Worm (Caenorhabditis elegans) whole organism, L3 larva: ENCODE results near the gene Y42A5A.5.
A peak's percentile ranks its signal among the peaks of the same experiment; 100 is the strongest.

ENCODE experiments used
- R02D3.7 ChIP-seq: fragments of 150-350 bp; optimal IDR thresholded peaks from 2 replicates; lab custom pipeline; 2014; ENCODE audit warnings: missing biosample characterization, missing genetic modification characterization
- ZK546.5 ChIP-seq: sonication (generic microtip); optimal IDR thresholded peaks from 2 replicates; lab custom pipeline; 2017; ENCODE audit warnings: missing biosample characterization, missing genetic modification characterization
- aly-2 ChIP-seq: fragments of 150-350 bp; optimal IDR thresholded peaks from 2 replicates; lab custom pipeline; 2014; ENCODE audit warnings: missing biosample characterization, missing genetic modification characterization
- ama-1 ChIP-seq: fragments of 150-350 bp; optimal IDR thresholded peaks from 2 replicates; lab custom pipeline; 2018
- ceh-16 ChIP-seq: sonication (generic microtip); optimal IDR thresholded peaks from 2 replicates; lab custom pipeline; 2017; ENCODE audit warnings: missing biosample characterization, missing genetic modification characterization
- ceh-28 ChIP-seq: fragments of 150-350 bp; optimal IDR thresholded peaks from 2 replicates; lab custom pipeline; 2014; ENCODE audit warnings: missing biosample characterization, missing genetic modification reagents, missing genetic modification characterization
- ceh-82 ChIP-seq: fragments of 150-350 bp; optimal IDR thresholded peaks from 2 replicates; lab custom pipeline; 2014; ENCODE audit warnings: missing biosample characterization, missing genetic modification characterization
- ceh-9 ChIP-seq: sonication (generic microtip); optimal IDR thresholded peaks from 2 replicates; lab custom pipeline; 2018; ENCODE audit warnings: missing biosample characterization, missing genetic modification characterization
- daf-12 ChIP-seq: fragments of 150-350 bp; optimal IDR thresholded peaks from 2 replicates; lab custom pipeline; 2014; ENCODE audit warnings: missing biosample characterization, missing genetic modification reagents, missing genetic modification characterization
- egl-27 ChIP-seq: sonication (generic microtip); optimal IDR thresholded peaks from 4 replicates; lab custom pipeline; 2017; ENCODE audit warnings: missing biosample characterization, missing genetic modification reagents, missing genetic modification characterization
- elt-1 ChIP-seq: fragments of 150-350 bp; optimal IDR thresholded peaks from 2 replicates; lab custom pipeline; 2014; ENCODE audit warnings: missing biosample characterization, missing genetic modification characterization
- elt-3 ChIP-seq, 3 experiments: fragments of 150-350 bp in 1 of 3; sonication (generic microtip) in 2 of 3; optimal IDR thresholded peaks; 2 replicates in 2 of 3; 4 replicates in 1 of 3; lab custom pipeline; 2014 to 2017; ENCODE audit warnings: missing biosample characterization in 3 of 3, missing genetic modification characterization in 3 of 3
- eor-1 ChIP-seq, 2 experiments: fragments of 150-350 bp; optimal IDR thresholded peaks; 2 replicates each; lab custom pipeline; 2014 to 2018; ENCODE audit warnings: missing biosample characterization in 2 of 2, missing genetic modification characterization in 2 of 2
- fkh-10 ChIP-seq: sonication (generic microtip); optimal IDR thresholded peaks from 2 replicates; lab custom pipeline; 2017; ENCODE audit warnings: missing biosample characterization, missing genetic modification reagents, missing genetic modification characterization
- fkh-2 ChIP-seq: fragments of 150-350 bp; optimal IDR thresholded peaks from 2 replicates; lab custom pipeline; 2014; ENCODE audit warnings: missing biosample characterization, missing genetic modification reagents, missing genetic modification characterization
- fos-1 ChIP-seq: fragments of 150-350 bp; optimal IDR thresholded peaks from 2 replicates; lab custom pipeline; 2014; ENCODE audit warnings: missing biosample characterization, missing genetic modification characterization
- hmg-11 ChIP-seq: sonication (generic microtip); optimal IDR thresholded peaks from 2 replicates; lab custom pipeline; 2016; ENCODE audit warnings: missing genetic modification characterization, missing compliant biosample characterization
- lin-15B ChIP-seq: fragments of 150-350 bp; optimal IDR thresholded peaks from 2 replicates; lab custom pipeline; 2014; ENCODE audit warnings: missing biosample characterization, missing genetic modification characterization
- lin-39 ChIP-seq: fragments of 150-350 bp; optimal IDR thresholded peaks from 2 replicates; lab custom pipeline; 2018; ENCODE audit warnings: missing biosample characterization, missing genetic modification reagents, missing genetic modification characterization
- lsy-12 ChIP-seq: sonication (generic microtip); optimal IDR thresholded peaks from 2 replicates; lab custom pipeline; 2016; ENCODE audit warnings: mild to moderate bottlenecking, missing genetic modification characterization, missing compliant biosample characterization
- mdl-1 ChIP-seq: fragments of 150-350 bp; optimal IDR thresholded peaks from 2 replicates; lab custom pipeline; 2014; ENCODE audit warnings: missing biosample characterization, missing genetic modification characterization
- mml-1 ChIP-seq: fragments of 150-350 bp; sonication (generic microtip); optimal IDR thresholded peaks from 3 replicates; lab custom pipeline; 2014; ENCODE audit warnings: missing biosample characterization, missing genetic modification characterization
- nfya-1 ChIP-seq: sonication (generic microtip); optimal IDR thresholded peaks from 2 replicates; lab custom pipeline; 2017; ENCODE audit warnings: missing genetic modification characterization, mild to moderate bottlenecking, missing compliant biosample characterization, antibody characterized with exemption, moderate library complexity; ENCODE audit not compliant: insufficient read depth
- nhr-12 ChIP-seq: fragments of 150-350 bp; optimal IDR thresholded peaks from 2 replicates; lab custom pipeline; 2014; ENCODE audit warnings: missing biosample characterization, missing genetic modification characterization
- nhr-23 ChIP-seq: fragments of 150-350 bp; optimal IDR thresholded peaks from 2 replicates; lab custom pipeline; 2014; ENCODE audit warnings: missing biosample characterization, missing genetic modification reagents, missing genetic modification characterization
- nhr-25 ChIP-seq: sonication (generic microtip); optimal IDR thresholded peaks from 2 replicates; lab custom pipeline; 2017; ENCODE audit warnings: missing biosample characterization, missing genetic modification characterization
- nhr-28 ChIP-seq: fragments of 150-350 bp; optimal IDR thresholded peaks from 2 replicates; lab custom pipeline; 2014; ENCODE audit warnings: missing biosample characterization, missing genetic modification characterization
- nhr-43 ChIP-seq: sonication (generic microtip); optimal IDR thresholded peaks from 2 replicates; lab custom pipeline; 2016; ENCODE audit warnings: mild to moderate bottlenecking, missing genetic modification characterization, missing compliant biosample characterization; ENCODE audit not compliant: poor library complexity, severe bottlenecking
- nhr-67 ChIP-seq: fragments of 150-350 bp; optimal IDR thresholded peaks from 2 replicates; lab custom pipeline; 2014; ENCODE audit warnings: missing biosample characterization, missing genetic modification characterization
- nhr-77 ChIP-seq: fragments of 150-350 bp; optimal IDR thresholded peaks from 2 replicates; lab custom pipeline; 2014; ENCODE audit warnings: missing biosample characterization, missing genetic modification characterization
- pha-4 ChIP-seq: fragments of 150-350 bp; optimal IDR thresholded peaks from 2 replicates; lab custom pipeline; 2014; ENCODE audit warnings: missing biosample characterization, missing genetic modification reagents, missing genetic modification characterization
- pqm-1 ChIP-seq: fragments of 150-350 bp; optimal IDR thresholded peaks from 2 replicates; lab custom pipeline; 2017; ENCODE audit warnings: missing biosample characterization, missing genetic modification characterization, inconsistent platforms
- sea-2 ChIP-seq: fragments of 150-350 bp; sonication (generic microtip); optimal IDR thresholded peaks from 4 replicates; lab custom pipeline; 2014; ENCODE audit warnings: missing biosample characterization, missing genetic modification reagents, missing genetic modification characterization
- skn-1 ChIP-seq: fragments of 150-350 bp; optimal IDR thresholded peaks from 2 replicates; lab custom pipeline; 2014; ENCODE audit warnings: missing biosample characterization, missing genetic modification characterization
- snpc-4 ChIP-seq: fragments of 150-350 bp; optimal IDR thresholded peaks from 2 replicates; lab custom pipeline; 2014; ENCODE audit warnings: missing biosample characterization, missing genetic modification characterization
- tbx-2 ChIP-seq: sonication (generic microtip); optimal IDR thresholded peaks from 2 replicates; lab custom pipeline; 2016; ENCODE audit warnings: mild to moderate bottlenecking, missing genetic modification characterization, missing compliant biosample characterization
- unc-39 ChIP-seq: sonication (generic microtip); optimal IDR thresholded peaks from 4 replicates; lab custom pipeline; 2017; ENCODE audit warnings: missing biosample characterization, missing genetic modification characterization
- unc-62 ChIP-seq: fragments of 150-350 bp; sonication (generic microtip); optimal IDR thresholded peaks from 4 replicates; lab custom pipeline; 2014; ENCODE audit warnings: missing biosample characterization, missing genetic modification reagents, missing genetic modification characterization
- zag-1 ChIP-seq: fragments of 150-350 bp; optimal IDR thresholded peaks from 2 replicates; lab custom pipeline; 2014; ENCODE audit warnings: missing biosample characterization, missing genetic modification characterization
- ztf-11 ChIP-seq: fragments of 150-350 bp; optimal IDR thresholded peaks from 2 replicates; lab custom pipeline; 2014; ENCODE audit warnings: missing biosample characterization, missing genetic modification characterization

Gene Y42A5A.5

ce11 chrV:11075209-11076027 is 34.1 kb downstream of the Y42A5A.5 start:
- TF ChIP-seq elt-1 = no peak
- peak; percentile 68 for TF ChIP-seq nhr-25
- no peak for TF ChIP-seq mml-1 (tag; lab: Kevin White, UChicago)
- TF ChIP-seq lin-39 (tag; lab: Kevin White, UChicago) = no peak
- TF ChIP-seq nhr-23 (tag; lab: Kevin White, UChicago) = peak; percentile 26
- TF ChIP-seq skn-1 (tag; lab: Kevin White, UChicago) = no peak
- TF ChIP-seq hmg-11 (tag; lab: Kevin White, UChicago) = peak; percentile 85
- TF ChIP-seq snpc-4 = peak; percentile 28
- peak; percentile 23 for TF ChIP-seq mdl-1 (tag; lab: Kevin White, UChicago)
- TF ChIP-seq lin-15B (tag; lab: Kevin White, UChicago) = peak; percentile 61
- TF ChIP-seq nfya-1 (tag; lab: Kevin White, UChicago) = peak; percentile 78
- TF ChIP-seq ama-1 (lab: Kevin White, UChicago) = peak; percentile 64
- no peak for TF ChIP-seq ztf-11 (tag; lab: Kevin White, UChicago)

DNA sequence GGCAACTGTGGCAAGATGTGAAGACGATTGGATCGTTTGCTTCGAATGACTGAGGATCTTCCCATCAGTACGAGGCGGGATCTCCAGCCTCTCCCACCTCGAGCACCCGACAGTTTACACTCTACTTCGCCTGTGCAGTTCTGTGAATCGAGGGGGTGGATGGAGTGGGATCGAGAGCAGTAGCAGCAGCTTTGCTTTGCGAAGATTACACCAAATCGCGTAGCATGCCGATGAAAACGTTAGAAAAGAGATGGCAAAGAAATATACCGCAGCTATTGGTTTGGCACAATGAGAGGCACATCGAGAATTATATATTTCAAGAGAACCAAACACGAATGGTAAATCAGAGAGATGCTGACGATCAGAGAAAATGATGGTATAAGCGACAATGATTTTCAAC is 35.1 kb downstream of the Y42A5A.5 start, which contains the start of gene act-3:
Gene act-3, minus strand, starts transcription at position 51 of the 400 bp plus-strand sequence.
- TF ChIP-seq pha-4 (tag; lab: Kevin White, UChicago) = peak; percentile 1
- peak; percentile 40 for TF ChIP-seq nfya-1 (tag; lab: Kevin White, UChicago)
- TF ChIP-seq ztf-11 (tag; lab: Kevin White, UChicago) = no peak
- no peak for TF ChIP-seq ceh-16
- TF ChIP-seq lin-39 (tag; lab: Kevin White, UChicago) = peak; percentile 27

ce11 chrV:11073354-11073753 is 36.2 kb downstream of the Y42A5A.5 start:
- TF ChIP-seq unc-39 (tag; lab: Kevin White, UChicago) = no peak
- TF ChIP-seq lin-39 (tag; lab: Kevin White, UChicago) = no peak
- no peak for TF ChIP-seq ceh-82 (tag; lab: Kevin White, UChicago)
- no peak for TF ChIP-seq ztf-11 (tag; lab: Kevin White, UChicago)
- no peak for TF ChIP-seq nhr-67
- TF ChIP-seq sea-2 (GFP tag; lab: Kevin White, UChicago) = no peak
- no peak for TF ChIP-seq fkh-2 (tag; lab: Kevin White, UChicago)
- no peak for TF ChIP-seq snpc-4
- TF ChIP-seq nhr-23 (tag; lab: Kevin White, UChicago) = no peak
- no peak for TF ChIP-seq R02D3.7
- TF ChIP-seq unc-62 (GFP tag; lab: Kevin White, UChicago) = no peak
- TF ChIP-seq elt-3 (tag; optimal IDR thresholded peaks at IDR 0.05; lab: Kevin White, UChicago) = no peak
- TF ChIP-seq pha-4 (tag; lab: Kevin White, UChicago) = no peak
- no peak for TF ChIP-seq hmg-11 (tag; lab: Kevin White, UChicago)
- no peak for TF ChIP-seq ceh-28 (tag; lab: Kevin White, UChicago)
- no peak for TF ChIP-seq fos-1 (tag; lab: Kevin White, UChicago)
- TF ChIP-seq nhr-77 (tag; lab: Kevin White, UChicago) = no peak
- TF ChIP-seq ceh-9 (tag; lab: Kevin White, UChicago) = no peak
- no peak for TF ChIP-seq ceh-16

DNA sequence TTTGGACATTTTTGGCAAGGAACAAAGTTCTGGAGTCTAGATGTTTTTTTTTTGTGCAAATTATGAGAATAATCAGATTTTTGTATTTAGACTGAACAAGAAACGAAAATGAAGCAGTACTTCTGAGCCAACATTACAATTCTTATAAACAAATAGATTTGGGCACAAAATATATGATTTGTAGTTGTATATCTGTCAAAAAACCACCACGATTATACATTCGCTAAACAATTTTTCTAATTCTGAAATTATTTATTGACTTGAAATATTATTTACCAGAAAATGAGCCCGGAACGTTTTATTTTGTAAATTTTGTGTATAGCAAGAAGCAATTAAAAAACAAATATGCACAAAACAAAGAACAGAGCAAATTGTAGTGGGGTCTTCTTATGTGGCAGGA is 38.1 kb downstream of the Y42A5A.5 start:
- peak; percentile 20 for TF ChIP-seq ama-1 (lab: Kevin White, UChicago)
- TF ChIP-seq ztf-11 (tag; lab: Kevin White, UChicago) = no peak

- TF ChIP-seq snpc-4 (no peak), mdl-1 (tag; lab: Kevin White, UChicago) (no peak), hmg-11 (tag; lab: Kevin White, UChicago) (no peak), lin-15B (tag; lab: Kevin White, UChicago) (no peak), tbx-2 (no peak), mml-1 (tag; lab: Kevin White, UChicago) (no peak), pha-4 (tag; lab: Kevin White, UChicago) (peak; percentile 62), ZK546.5 (no peak), elt-3 (tag; optimal IDR thresholded peaks at IDR 0.05; lab: Kevin White, UChicago) (no peak), nhr-43 (tag; lab: Kevin White, UChicago) (peak; percentile 34), zag-1 (tag; lab: Kevin White, UChicago) (no peak), nhr-12 (tag; lab: Kevin White, UChicago) (no peak), nhr-67 (no peak), ceh-28 (tag; lab: Kevin White, UChicago) (peak; percentile 66), daf-12 (tag; lab: Kevin White, UChicago) (no peak), skn-1 (tag; lab: Kevin White, UChicago) (no peak), aly-2 (no peak), ceh-82 (tag; lab: Kevin White, UChicago) (no peak), eor-1 (tag; optimal IDR thresholded peaks at IDR 0.05; lab: Kevin White, UChicago) (no peak), fkh-10 (GFP tag; lab: Kevin White, UChicago) (no peak), ama-1 (lab: Kevin White, UChicago) (no peak), ceh-16 (no peak), nhr-28 (tag; lab: Kevin White, UChicago) (no peak), egl-27 (tag; lab: Kevin White, UChicago) (no peak), unc-62 (GFP tag; lab: Kevin White, UChicago) (no peak), pqm-1 (peak; percentile 47), ztf-11 (tag; lab: Kevin White, UChicago) (no peak), ceh-9 (tag; lab: Kevin White, UChicago) (no peak), lsy-12 (tag; lab: Kevin White, UChicago) (no peak), sea-2 (GFP tag; lab: Kevin White, UChicago) (no peak)
Measured at ce11 chrV:11070388-11070787, 39.2 kb downstream of the Y42A5A.5 start.
